Fruit fly (Drosophila melanogaster) whole organism, embryonic: ENCODE results near the gene CG4949.

Experiments
- Aef1 ChIP-seq: fragments of 200-800 bp; sonication (Bioruptor generic); IDR thresholded peaks from 3 replicates; pipeline ENCODE4 v1.3.6; 2022; ENCODE audit warnings: missing biosample characterization, missing genetic modification characterization
- CG10274 ChIP-seq: fragments of 200-800 bp; sonication (Bioruptor generic); optimal IDR thresholded peaks from 3 replicates; lab custom pipeline; 2017; ENCODE audit warnings: missing biosample characterization, mild to moderate bottlenecking, missing genetic modification characterization
- CG11696 ChIP-seq: fragments of 200-800 bp; sonication (Bioruptor generic); IDR thresholded peaks from 2 replicates; pipeline ENCODE4 v1.3.6; 2022; ENCODE audit warnings: missing biosample characterization, missing genetic modification characterization
- CG11723 ChIP-seq: fragments of 200-800 bp; sonication (Bioruptor generic); optimal IDR thresholded peaks from 2 replicates; lab custom pipeline; 2017; ENCODE audit warnings: missing biosample characterization, mild to moderate bottlenecking, missing genetic modification characterization
- CG12769 ChIP-seq: fragments of 200-800 bp; sonication (Bioruptor generic); optimal IDR thresholded peaks from 2 replicates; lab custom pipeline; 2019; ENCODE audit warnings: missing biosample characterization, mild to moderate bottlenecking, missing genetic modification characterization, moderate library complexity
- CG13287 ChIP-seq: fragments of 200-800 bp; sonication (Bioruptor generic); IDR thresholded peaks from 2 replicates; pipeline ENCODE4 v1.3.6; 2022; ENCODE audit warnings: missing biosample characterization, missing genetic modification characterization; ENCODE audit not compliant: partially characterized antibody
- CG13894 ChIP-seq: fragments of 200-800 bp; sonication (Bioruptor generic); optimal IDR thresholded peaks from 3 replicates; lab custom pipeline; 2018; ENCODE audit warnings: missing biosample characterization, mild to moderate bottlenecking, missing genetic modification characterization, moderate library complexity
- CG14710 ChIP-seq: fragments of 200-800 bp; sonication (Bioruptor generic); optimal IDR thresholded peaks from 3 replicates; lab custom pipeline; 2019; ENCODE audit warnings: missing biosample characterization, mild to moderate bottlenecking, missing genetic modification characterization, moderate library complexity
- CG15696 ChIP-seq: fragments of 200-800 bp; sonication (Bioruptor generic); optimal IDR thresholded peaks from 2 replicates; lab custom pipeline; 2019; ENCODE audit warnings: missing biosample characterization, mild to moderate bottlenecking, missing genetic modification characterization, moderate library complexity
- CG16813 ChIP-seq: fragments of 200-800 bp; sonication (Bioruptor generic); IDR thresholded peaks from 3 replicates; pipeline ENCODE4 v1.3.6; 2022; ENCODE audit warnings: missing biosample characterization, missing genetic modification characterization; ENCODE audit not compliant: partially characterized antibody
- CG6765 ChIP-seq: fragments of 200-800 bp; sonication (Bioruptor generic); optimal IDR thresholded peaks from 3 replicates; lab custom pipeline; 2017; ENCODE audit warnings: missing biosample characterization, mild to moderate bottlenecking, missing genetic modification characterization
- CG7357 ChIP-seq: fragments of 200-800 bp; sonication (Bioruptor generic); IDR thresholded peaks from 3 replicates; pipeline ENCODE4 v1.3.6; 2022; ENCODE audit warnings: missing biosample characterization, missing genetic modification characterization
- CG7556 ChIP-seq: fragments of 200-800 bp; sonication (Bioruptor generic); optimal IDR thresholded peaks from 2 replicates; lab custom pipeline; 2017; ENCODE audit warnings: missing biosample characterization, mild to moderate bottlenecking, missing genetic modification characterization
- CG9437 ChIP-seq: fragments of 200-800 bp; sonication (Bioruptor generic); optimal IDR thresholded peaks from 2 replicates; lab custom pipeline; 2018; ENCODE audit warnings: missing biosample characterization, mild to moderate bottlenecking, missing genetic modification characterization
- CG9876 ChIP-seq: fragments of 200-800 bp; sonication (Bioruptor generic); optimal IDR thresholded peaks from 2 replicates; lab custom pipeline; 2016; ENCODE audit warnings: missing biosample characterization, missing genetic modification characterization
- Deaf1 ChIP-seq: fragments of 200-800 bp; optimal IDR thresholded peaks from 3 replicates; lab custom pipeline; 2019; ENCODE audit warnings: missing biosample characterization, mild to moderate bottlenecking, missing genetic modification characterization, moderate library complexity
- Dek ChIP-seq: fragments of 200-800 bp; sonication (Bioruptor generic); optimal IDR thresholded peaks from 3 replicates; lab custom pipeline; 2019; ENCODE audit warnings: missing biosample characterization, mild to moderate bottlenecking, missing genetic modification characterization, moderate library complexity
- Dfd ChIP-seq, 2 experiments: fragments of >200 bp; optimal IDR thresholded peaks; 2 replicates each; lab custom pipeline; 2017; ENCODE audit warnings: missing biosample characterization in 2 of 2, missing genetic modification characterization in 2 of 2
- Doc2 ChIP-seq: fragments of 200-800 bp; sonication (Bioruptor generic); IDR thresholded peaks from 2 replicates; pipeline ENCODE4 v1.3.6; 2022; ENCODE audit warnings: missing biosample characterization, missing genetic modification characterization
- Drgx ChIP-seq: fragments of 200-800 bp; sonication (Bioruptor generic); IDR thresholded peaks from 2 replicates; pipeline ENCODE4 v1.3.6; 2022; ENCODE audit warnings: missing biosample characterization, missing genetic modification characterization
- E2f1 ChIP-seq: fragments of 200-800 bp; sonication (Bioruptor generic); IDR thresholded peaks from 2 replicates; pipeline ENCODE4 v1.3.6; 2022; ENCODE audit warnings: missing biosample characterization, missing genetic modification characterization
- Elba2 ChIP-seq: fragments of 200-800 bp; sonication (Bioruptor generic); optimal IDR thresholded peaks from 3 replicates; lab custom pipeline; 2016; ENCODE audit warnings: missing biosample characterization, missing genetic modification characterization
- Gug ChIP-seq: fragments of 200-800 bp; sonication (Bioruptor generic); IDR thresholded peaks from 4 replicates; pipeline ENCODE4 v1.3.6; 2022; ENCODE audit warnings: missing biosample characterization, missing genetic modification characterization
- Hmr ChIP-seq: fragments of 200-800 bp; sonication (Bioruptor generic); optimal IDR thresholded peaks from 3 replicates; lab custom pipeline; 2017; ENCODE audit warnings: mild to moderate bottlenecking, missing biosample characterization, missing genetic modification reagents, missing genetic modification characterization
- Hr78 ChIP-seq, 2 experiments: fragments of 200-800 bp in 1 of 2; fragments of >200 bp in 1 of 2; sonication (Bioruptor generic) in 1 of 2; optimal IDR thresholded peaks; 2 replicates each; lab custom pipeline; 2017 to 2019; ENCODE audit warnings: missing biosample characterization in 2 of 2, missing genetic modification characterization in 2 of 2, mild to moderate bottlenecking in 1 of 2, moderate library complexity in 1 of 2
- Jarid2 ChIP-seq: fragments of 200-800 bp; sonication (Bioruptor generic); optimal IDR thresholded peaks from 3 replicates; lab custom pipeline; 2017; ENCODE audit warnings: mild to moderate bottlenecking, missing biosample characterization, missing genetic modification reagents, missing genetic modification characterization
- Nf-YA ChIP-seq: fragments of 200-800 bp; sonication (Bioruptor generic); IDR thresholded peaks from 2 replicates; pipeline ENCODE4 v1.3.6; 2022; ENCODE audit warnings: missing biosample characterization, missing genetic modification characterization
- Nf-YC ChIP-seq: fragments of 200-800 bp; optimal IDR thresholded peaks from 3 replicates; lab custom pipeline; 2019; ENCODE audit warnings: missing biosample characterization, mild to moderate bottlenecking, missing genetic modification characterization, moderate library complexity
- Oaz ChIP-seq: fragments of 200-800 bp; sonication (Bioruptor generic); IDR thresholded peaks from 2 replicates; pipeline ENCODE4 v1.3.6; 2022; ENCODE audit warnings: missing biosample characterization, missing genetic modification characterization
- TFAM ChIP-seq: fragments of 200-800 bp; sonication (Bioruptor generic); optimal IDR thresholded peaks from 2 replicates; lab custom pipeline; 2017; ENCODE audit warnings: missing biosample characterization, missing genetic modification characterization, inconsistent platforms
- bowl ChIP-seq: fragments of 200-800 bp; sonication (Bioruptor generic); IDR thresholded peaks from 2 replicates; pipeline ENCODE4 v1.3.6; 2022; ENCODE audit warnings: missing biosample characterization, missing genetic modification characterization
- btn ChIP-seq: fragments of 200-800 bp; sonication (Bioruptor generic); optimal IDR thresholded peaks from 2 replicates; lab custom pipeline; 2016; ENCODE audit warnings: missing biosample characterization, missing genetic modification characterization
- chif ChIP-seq, 2 experiments: fragments of 200-800 bp; sonication (Bioruptor generic); optimal IDR thresholded peaks; 3 replicates each; lab custom pipeline; 2016; ENCODE audit warnings: missing biosample characterization in 2 of 2, missing genetic modification characterization in 2 of 2
- crc ChIP-seq: fragments of 200-800 bp; sonication (Bioruptor generic); optimal IDR thresholded peaks from 2 replicates; lab custom pipeline; 2016; ENCODE audit warnings: missing biosample characterization, missing genetic modification characterization
- dmrt11E ChIP-seq: fragments of 200-800 bp; sonication (Bioruptor generic); optimal IDR thresholded peaks from 3 replicates; lab custom pipeline; 2018; ENCODE audit warnings: missing biosample characterization, mild to moderate bottlenecking, missing genetic modification characterization, moderate library complexity
- dpn ChIP-seq, 2 experiments: fragments of 200-800 bp; sonication (Bioruptor generic); optimal IDR thresholded peaks; 3 replicates each; lab custom pipeline; 2016; ENCODE audit warnings: missing biosample characterization in 2 of 2, missing genetic modification characterization in 2 of 2
- grau ChIP-seq: fragments of 200-800 bp; optimal IDR thresholded peaks from 3 replicates; lab custom pipeline; 2019; ENCODE audit warnings: missing biosample characterization, mild to moderate bottlenecking, missing genetic modification characterization, moderate library complexity
- kni ChIP-seq: fragments of 200-800 bp; sonication (Bioruptor generic); optimal IDR thresholded peaks from 3 replicates; lab custom pipeline; 2017; ENCODE audit warnings: mild to moderate bottlenecking, missing biosample characterization, missing genetic modification reagents, missing genetic modification characterization
- p53 ChIP-seq: fragments of 200-800 bp; sonication (Bioruptor generic); optimal IDR thresholded peaks from 2 replicates; lab custom pipeline; 2016; ENCODE audit warnings: missing biosample characterization, missing genetic modification characterization
- schlank ChIP-seq: fragments of 200-800 bp; sonication (Bioruptor generic); optimal IDR thresholded peaks from 2 replicates; lab custom pipeline; 2018; ENCODE audit warnings: missing biosample characterization, mild to moderate bottlenecking, missing genetic modification characterization
- seq ChIP-seq: fragments of 200-800 bp; sonication (Bioruptor generic); IDR thresholded peaks from 2 replicates; pipeline ENCODE4 v1.3.6; 2022; ENCODE audit warnings: missing biosample characterization, missing genetic modification characterization
- sr ChIP-seq: fragments of 200-800 bp; sonication (Bioruptor generic); IDR thresholded peaks from 3 replicates; pipeline ENCODE4 v1.3.6; 2022; ENCODE audit warnings: missing biosample characterization, missing genetic modification characterization
- trh ChIP-seq: fragments of 200-800 bp; sonication (Bioruptor generic); optimal IDR thresholded peaks from 2 replicates; lab custom pipeline; 2016; ENCODE audit warnings: missing biosample characterization, missing genetic modification characterization
- unc-4 ChIP-seq: fragments of 200-800 bp; sonication (Bioruptor generic); IDR thresholded peaks from 2 replicates; pipeline ENCODE4 v1.3.6; 2022; ENCODE audit warnings: missing biosample characterization, missing genetic modification characterization; ENCODE audit not compliant: partially characterized antibody
- wek ChIP-seq: fragments of 200-800 bp; sonication (Bioruptor generic); optimal IDR thresholded peaks from 3 replicates; lab custom pipeline; 2018; ENCODE audit warnings: missing biosample characterization, mild to moderate bottlenecking, missing genetic modification characterization, moderate library complexity
- yki ChIP-seq: fragments of >200 bp; optimal IDR thresholded peaks from 3 replicates; lab custom pipeline; 2018

Gene CG4949

dm6 chrX:17123545-17124203, 45.0 kb downstream of the CG4949 start (continued):
- peak; percentile 81 for TF ChIP-seq grau (tag; lab: Kevin White, UChicago)
- peak; percentile 74 for TF ChIP-seq Dek (tag; lab: Kevin White, UChicago)
- peak; percentile 44 for TF ChIP-seq CG11723 (GFP tag; lab: Kevin White, UChicago)

DNA sequence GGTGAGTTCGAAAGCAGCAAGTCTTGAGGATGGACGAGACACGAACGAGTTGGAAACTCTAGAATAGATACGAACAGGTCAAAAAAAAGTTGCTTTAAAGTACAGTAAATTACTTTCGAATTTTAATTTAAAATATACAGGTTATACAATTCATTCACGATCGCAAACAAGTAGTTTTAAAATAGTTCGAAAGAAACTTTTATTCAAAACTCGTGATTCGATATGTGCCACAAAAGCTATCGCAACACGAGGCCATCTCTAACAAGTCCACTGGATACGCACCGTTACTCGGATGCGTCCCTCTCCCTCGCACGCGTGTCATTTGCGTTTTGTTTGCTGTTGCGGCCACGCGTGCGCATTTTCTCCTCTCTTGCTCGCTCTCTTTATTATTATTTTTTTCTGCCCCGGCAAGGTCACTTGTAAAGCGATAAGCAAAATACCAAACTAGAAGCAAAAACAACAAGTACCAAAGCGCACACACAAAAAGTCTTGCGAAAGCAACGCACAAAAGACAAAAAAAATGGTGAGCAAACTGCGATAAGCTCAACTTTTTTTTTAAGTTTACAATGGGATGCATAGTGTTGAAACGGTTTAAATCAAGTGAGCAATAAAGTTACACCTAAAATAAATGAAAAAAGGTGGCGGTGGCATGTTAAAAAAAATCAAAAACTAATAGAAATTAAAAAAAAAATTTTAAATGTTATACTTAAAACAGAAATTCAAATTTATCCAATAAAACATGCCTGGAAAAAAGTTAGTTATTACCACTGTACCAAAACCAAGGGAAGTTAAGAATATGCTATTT, 46.6 kb downstream of the CG4949 start:
- peak; percentile 93 for TF ChIP-seq CG13287 (GFP tag; lab: Robert Waterston, UW)
- peak; percentile 26; the same call in 3 of the 4 replicates for TF ChIP-seq Gug (GFP tag; lab: Robert Waterston, UW)
- TF ChIP-seq schlank (tag; lab: Kevin White, UChicago): no peak
- TF ChIP-seq Hr78 (GFP tag; optimal IDR thresholded peaks at IDR 0.05; lab: Kevin White, UChicago): peak in 1 of 2 experiments; percentile 28
- TF ChIP-seq dmrt11E (tag; lab: Kevin White, UChicago): peak; percentile 41
- TF ChIP-seq Aef1: peak; percentile 69
- TF ChIP-seq trh (GFP tag; lab: Kevin White, UChicago): peak; percentile 2
- TF ChIP-seq Hmr (GFP tag; lab: Kevin White, UChicago): peak; percentile 71
- TF ChIP-seq CG7357 (GFP tag; lab: Robert Waterston, UW): peak; percentile 26; the same call in 2 of the 3 replicates
- TF ChIP-seq Deaf1 (tag; lab: Kevin White, UChicago): peak; percentile 48
- TF ChIP-seq Dfd (GFP tag; optimal IDR thresholded peaks at IDR 0.05; lab: Kevin White, UChicago): no peak
- peak in 1 of 2 experiments; percentile 15 for TF ChIP-seq dpn (GFP tag; optimal IDR thresholded peaks at IDR 0.05; lab: Kevin White, UChicago)
- no peak for TF ChIP-seq yki (lab: Kevin White, UChicago)
- peak; percentile 10 for TF ChIP-seq crc (GFP tag; lab: Kevin White, UChicago)
- no peak for TF ChIP-seq sr (GFP tag; lab: Robert Waterston, UW)
- peak; percentile 8 for TF ChIP-seq CG10274
- peak; percentile 67 for TF ChIP-seq seq (GFP tag; lab: Robert Waterston, UW)
- TF ChIP-seq wek (GFP tag; lab: Kevin White, UChicago): no peak
- peak; percentile 75 for TF ChIP-seq E2f1
- no peak for TF ChIP-seq Doc2 (GFP tag; lab: Robert Waterston, UW)
- TF ChIP-seq CG7556 (GFP tag; lab: Kevin White, UChicago): peak; percentile 62
- no peak for TF ChIP-seq Elba2 (GFP tag; lab: Kevin White, UChicago)
- TF ChIP-seq Drgx: peak; percentile 26; the same call in 1 of the 2 replicates
- TF ChIP-seq CG6765 (GFP tag; lab: Kevin White, UChicago): peak; percentile 67
- TF ChIP-seq btn: no peak
- no peak for TF ChIP-seq CG9876 (GFP tag; lab: Kevin White, UChicago)
- TF ChIP-seq p53: no peak
- TF ChIP-seq bowl (GFP tag; lab: Robert Waterston, UW): peak; percentile 70
- peak; percentile 55 for TF ChIP-seq CG15696 (tag; lab: Kevin White, UChicago)
- TF ChIP-seq chif (GFP tag; optimal IDR thresholded peaks at IDR 0.05; lab: Kevin White, UChicago): peak; percentile 17 to 43
- TF ChIP-seq kni (GFP tag; lab: Kevin White, UChicago): peak; percentile 69
- TF ChIP-seq Oaz: 0 out of 2 replicates have a peak, but pooled peaks have one; percentile 31
- TF ChIP-seq unc-4: peak; percentile 87
- peak; percentile 30 for TF ChIP-seq CG14710 (tag; lab: Kevin White, UChicago)
- TF ChIP-seq Jarid2 (GFP tag; lab: Kevin White, UChicago): no peak
- peak; percentile 54 for TF ChIP-seq CG12769 (tag; lab: Kevin White, UChicago)
- no peak for TF ChIP-seq TFAM (GFP tag; lab: Kevin White, UChicago)
- TF ChIP-seq CG11696 (GFP tag; lab: Robert Waterston, UW): peak; percentile 44
- peak; percentile 13 for TF ChIP-seq CG9437 (GFP tag; lab: Kevin White, UChicago)
- TF ChIP-seq Nf-YC (tag; lab: Kevin White, UChicago): peak; percentile 57
- peak; percentile 53; the same call in 1 of the 2 replicates for TF ChIP-seq Nf-YA (GFP tag; lab: Robert Waterston, UW)
- peak; percentile 62 for TF ChIP-seq CG13894
- peak; percentile 94 for TF ChIP-seq CG16813 (GFP tag; lab: Robert Waterston, UW)
